Fruit fly (Drosophila melanogaster): ENCODE results near the gene p.
A peak's percentile ranks its signal among the peaks of the same experiment; 100 is the strongest.

The p gene

DNA sequence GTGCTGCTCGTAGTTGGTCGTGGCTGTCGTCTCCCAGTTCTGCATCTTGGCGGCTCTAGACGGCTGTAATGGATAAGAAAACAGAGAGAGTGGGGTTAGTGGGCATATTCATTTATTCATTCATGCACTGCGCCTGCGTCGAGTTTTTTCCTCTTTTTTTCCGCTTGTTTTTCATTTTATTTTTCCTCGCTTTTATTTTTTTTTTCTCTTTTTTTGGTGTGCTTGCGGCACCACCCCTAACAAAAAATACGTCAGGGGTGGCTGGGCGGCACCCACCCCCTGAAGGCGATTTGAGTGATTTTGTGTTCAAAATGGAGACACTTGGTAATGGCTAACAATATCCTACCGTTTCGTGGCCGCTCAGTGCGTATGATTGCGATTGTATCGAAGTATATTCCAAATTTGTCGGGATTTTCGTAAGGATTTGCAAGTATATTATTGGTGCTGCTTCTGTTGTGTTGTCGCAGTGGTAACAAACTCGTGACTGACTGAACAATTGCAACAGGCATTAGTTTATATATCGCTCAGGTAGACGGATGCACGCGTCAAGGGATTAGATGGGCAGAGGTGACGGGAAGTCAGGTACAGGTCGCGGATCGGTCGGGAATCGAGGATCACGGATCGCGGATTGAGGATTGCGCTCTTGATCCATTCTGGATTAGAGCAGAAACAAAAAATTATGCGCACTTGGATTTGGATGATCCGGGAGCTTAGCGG, 23.8 kb upstream of the p start (continued):
- TF ChIP-seq fd102C (GFP tag; optimal IDR thresholded peaks at IDR 0.05) = no peak
- TF ChIP-seq CG3407 (GFP tag; optimal IDR thresholded peaks at IDR 0.05) = no peak
- peak; percentile 44 for TF ChIP-seq CG17568 (GFP tag; optimal IDR thresholded peaks at IDR 0.05)
- TF ChIP-seq CG15479 (GFP tag; optimal IDR thresholded peaks at IDR 0.05) = peak; percentile 58
- no peak for TF ChIP-seq ken (GFP tag; IDR thresholded peaks at IDR 0.05)
- TF ChIP-seq zen (tag; optimal IDR thresholded peaks at IDR 0.05) = no peak
- TF ChIP-seq Neu2 (GFP tag; optimal IDR thresholded peaks at IDR 0.05; ENCODE audit: borderline replicate concordance) = no peak
- peak; percentile 74; the same call in 1 of the 2 replicates for TF ChIP-seq CG32532 (GFP tag; IDR thresholded peaks at IDR 0.05)
- TF ChIP-seq CG30020 (tag; optimal IDR thresholded peaks at IDR 0.05) = no peak
- TF ChIP-seq Deaf1 (tag; optimal IDR thresholded peaks at IDR 0.05) = no peak
- TF ChIP-seq CG15269 (tag; optimal IDR thresholded peaks at IDR 0.05) = no peak
- no peak for TF ChIP-seq esg (GFP tag; conservative IDR thresholded peaks at IDR 0.05)
- no peak for TF ChIP-seq CG8290 (GFP tag; optimal IDR thresholded peaks at IDR 0.05)
- TF ChIP-seq CG8290 (tag; optimal IDR thresholded peaks at IDR 0.05) = no peak
- peak; percentile 29 for TF ChIP-seq CG18619 (GFP tag; optimal IDR thresholded peaks at IDR 0.05)
- no peak for TF ChIP-seq sisA (GFP tag; IDR thresholded peaks at IDR 0.05)
- TF ChIP-seq sc (optimal IDR thresholded peaks at IDR 0.05) = no peak
- no peak for TF ChIP-seq sc (GFP tag; optimal IDR thresholded peaks at IDR 0.05)
- TF ChIP-seq CG33213 (GFP tag; optimal IDR thresholded peaks at IDR 0.05) = no peak
- no peak for TF ChIP-seq CG11093 (GFP tag; IDR thresholded peaks at IDR 0.05)
- no peak for TF ChIP-seq lola (GFP tag; optimal IDR thresholded peaks at IDR 0.05)
- no peak for TF ChIP-seq vnd (GFP tag; IDR thresholded peaks at IDR 0.05; ENCODE audit: partially characterized antibody)
- no peak for TF ChIP-seq CG7928 (GFP tag; optimal IDR thresholded peaks at IDR 0.05)
- no peak for TF ChIP-seq MESR4 (GFP tag; optimal IDR thresholded peaks at IDR 0.05)
- TF ChIP-seq gro (GFP tag; optimal IDR thresholded peaks at IDR 0.05) = no peak
- TF ChIP-seq NFAT (GFP tag; IDR thresholded peaks at IDR 0.05) = peak; percentile 36; the same call in 1 of the 2 replicates
- TF ChIP-seq H15 (GFP tag; IDR thresholded peaks at IDR 0.05) = no peak
- TF ChIP-seq CG6254 (GFP tag; optimal IDR thresholded peaks at IDR 0.05) = no peak
- TF ChIP-seq CG3726 (GFP tag; IDR thresholded peaks at IDR 0.05) = no peak
- TF ChIP-seq CG9437 (GFP tag; optimal IDR thresholded peaks at IDR 0.05) = no peak
- no peak for TF ChIP-seq gfzf (GFP tag; optimal IDR thresholded peaks at IDR 0.05)
- no peak for TF ChIP-seq pb (GFP tag; optimal IDR thresholded peaks at IDR 0.05)
- no peak for TF ChIP-seq CG11247 (GFP tag; IDR thresholded peaks at IDR 0.05)
- TF ChIP-seq dpn (GFP tag; optimal IDR thresholded peaks at IDR 0.05) = peak in 1 of 2 experiments; percentile 10
- no peak for TF ChIP-seq insv (GFP tag; optimal IDR thresholded peaks at IDR 0.05)
- TF ChIP-seq Kr (GFP tag; optimal IDR thresholded peaks at IDR 0.05) = no peak
- no peak for TF ChIP-seq Dll (GFP tag; IDR thresholded peaks at IDR 0.05; ENCODE audit: partially characterized antibody)
- TF ChIP-seq Stat92E (GFP tag; optimal IDR thresholded peaks at IDR 0.05) = no peak
- peak; percentile 55 for TF ChIP-seq schlank (tag; optimal IDR thresholded peaks at IDR 0.05)
- TF ChIP-seq E2f2 (GFP tag; IDR thresholded peaks at IDR 0.05) = no peak
- TF ChIP-seq ssp (GFP tag; IDR thresholded peaks at IDR 0.05) = no peak
- no peak for TF ChIP-seq CG15696 (tag; optimal IDR thresholded peaks at IDR 0.05)
- TF ChIP-seq inv (GFP tag; IDR thresholded peaks at IDR 0.05; ENCODE audit: partially characterized antibody) = no peak
- TF ChIP-seq CG3995 (GFP tag; optimal IDR thresholded peaks at IDR 0.05) = no peak
- TF ChIP-seq Optix (GFP tag; IDR thresholded peaks at IDR 0.05) = no peak
- peak; percentile 89 for TF ChIP-seq seq (GFP tag; IDR thresholded peaks at IDR 0.05)
- TF ChIP-seq bcd (GFP tag; optimal IDR thresholded peaks at IDR 0.05) = no peak
- no peak for TF ChIP-seq Dfd (GFP tag; optimal IDR thresholded peaks at IDR 0.05)
- no peak for TF ChIP-seq CG1792 (GFP tag; optimal IDR thresholded peaks at IDR 0.05)
- TF ChIP-seq CG4617 (GFP tag; optimal IDR thresholded peaks at IDR 0.05; ENCODE audit: borderline replicate concordance) = no peak

Data from whole organism, embryonic.